Worm (Caenorhabditis elegans) whole organism, L4 larva: Measurements from ENCODE around the gene T26H5.8.

Experiments used
- F26F4.8 ChIP-seq: fragments of 200-800 bp; sonication (Bioruptor generic); conservative IDR thresholded peaks from 2 replicates; pipeline ENCODE4 v1.3.6; 2022; ENCODE audit warnings: missing genetic modification characterization, missing compliant biosample characterization
- F44E2.7 ChIP-seq: fragments of 200-800 bp; sonication (Bioruptor generic); IDR thresholded peaks from 2 replicates; pipeline ENCODE4 v2.1.2; 2022; ENCODE audit warnings: missing genetic modification characterization, missing compliant biosample characterization
- T26A8.4 ChIP-seq: fragments of 200-800 bp; sonication (Bioruptor generic); IDR thresholded peaks from 2 replicates; pipeline ENCODE4 v1.3.6; 2022; ENCODE audit warnings: missing genetic modification characterization, missing compliant biosample characterization
- Y48G9A.11 ChIP-seq: fragments of 200-800 bp; sonication (Bioruptor generic); IDR thresholded peaks from 2 replicates; pipeline ENCODE4 v1.3.6; 2022; ENCODE audit warnings: missing genetic modification reagents, missing genetic modification characterization, missing compliant biosample characterization
- Y75B8A.6 ChIP-seq: fragments of 200-800 bp; sonication (Bioruptor generic); IDR thresholded peaks from 2 replicates; pipeline ENCODE4 v1.3.6; 2022; ENCODE audit warnings: missing genetic modification reagents, missing genetic modification characterization, missing compliant biosample characterization
- ama-1 ChIP-seq: fragments of 150-350 bp; optimal IDR thresholded peaks from 2 replicates; lab custom pipeline; 2014; ENCODE audit warnings: inconsistent platforms, mixed read lengths
- ceh-82 ChIP-seq: sonication (generic microtip); optimal IDR thresholded peaks from 2 replicates; lab custom pipeline; 2017; ENCODE audit warnings: missing biosample characterization, missing genetic modification characterization
- daf-16 ChIP-seq, 3 experiments: sonication (generic microtip); optimal IDR thresholded peaks; 2 replicates each; lab custom pipeline; 2016 to 2017; ENCODE audit warnings: missing genetic modification characterization in 3 of 3, missing genetic modification reagents in 3 of 3, mild to moderate bottlenecking in 2 of 3, missing compliant biosample characterization in 2 of 3, missing biosample characterization in 1 of 3, moderate library complexity in 1 of 3
- dmd-6 ChIP-seq: fragments of 200-800 bp; sonication (Bioruptor generic); IDR thresholded peaks from 2 replicates; pipeline ENCODE4 v1.3.6; 2022; ENCODE audit warnings: missing genetic modification reagents, missing genetic modification characterization, missing compliant biosample characterization
- dmd-8 ChIP-seq: fragments of 200-800 bp; sonication (Bioruptor generic); IDR thresholded peaks from 2 replicates; pipeline ENCODE4 v1.3.6; 2022; ENCODE audit warnings: missing genetic modification characterization, missing compliant biosample characterization
- egl-43 ChIP-seq: fragments of 200-800 bp; sonication (Bioruptor generic); IDR thresholded peaks from 2 replicates; pipeline ENCODE4 v1.3.6; 2022; ENCODE audit warnings: missing genetic modification reagents, missing genetic modification characterization, missing compliant biosample characterization
- fkh-10 ChIP-seq: fragments of 150-350 bp; optimal IDR thresholded peaks from 2 replicates; lab custom pipeline; 2014; ENCODE audit warnings: missing biosample characterization, missing genetic modification reagents, missing genetic modification characterization
- fos-1 ChIP-seq: fragments of 150-350 bp; optimal IDR thresholded peaks from 2 replicates; lab custom pipeline; 2014; ENCODE audit warnings: missing biosample characterization, missing genetic modification characterization
- hif-1 ChIP-seq, 2 experiments: sonication (generic microtip); optimal IDR thresholded peaks; 2 replicates each; lab custom pipeline; 2016 to 2017; ENCODE audit warnings: missing compliant biosample characterization in 2 of 2, missing genetic modification characterization in 2 of 2, missing genetic modification reagents in 2 of 2, missing genotype in 2 of 2, mild to moderate bottlenecking in 1 of 2
- hlh-11 ChIP-seq: fragments of 200-800 bp; sonication (Bioruptor generic); optimal IDR thresholded peaks from 2 replicates; lab custom pipeline; 2018; ENCODE audit warnings: mild to moderate bottlenecking, missing genetic modification characterization, missing compliant biosample characterization
- jun-1 ChIP-seq: fragments of 150-350 bp; optimal IDR thresholded peaks from 2 replicates; lab custom pipeline; 2014; ENCODE audit warnings: missing biosample characterization, missing genetic modification reagents, missing genetic modification characterization
- lin-13 ChIP-seq: fragments of 150-350 bp; optimal IDR thresholded peaks from 2 replicates; lab custom pipeline; 2014; ENCODE audit warnings: missing biosample characterization, missing genetic modification reagents, missing genetic modification characterization
- lin-29 ChIP-seq: fragments of 200-800 bp; sonication (Bioruptor generic); IDR thresholded peaks from 2 replicates; pipeline ENCODE4 v1.3.6; 2022; ENCODE audit warnings: missing genetic modification reagents, missing genetic modification characterization, missing compliant biosample characterization
- lin-38 ChIP-seq: fragments of 200-800 bp; sonication (Bioruptor generic); IDR thresholded peaks from 2 replicates; pipeline ENCODE4 v1.3.6; 2022; ENCODE audit warnings: missing genetic modification reagents, missing genetic modification characterization, missing compliant biosample characterization
- lin-39 ChIP-seq: fragments of 150-350 bp; optimal IDR thresholded peaks from 2 replicates; lab custom pipeline; 2014; ENCODE audit warnings: missing biosample characterization, missing genetic modification reagents, missing genetic modification characterization
- mes-2 ChIP-seq: sonication (generic microtip); optimal IDR thresholded peaks from 2 replicates; lab custom pipeline; 2016; ENCODE audit warnings: missing genotype, mild to moderate bottlenecking, missing genetic modification characterization, missing compliant biosample characterization; ENCODE audit not compliant: poor library complexity, severe bottlenecking
- nhr-237 ChIP-seq: sonication (generic microtip); optimal IDR thresholded peaks from 2 replicates; lab custom pipeline; 2017; ENCODE audit warnings: missing biosample characterization, missing genetic modification characterization
- nhr-25 ChIP-seq: sonication (generic microtip); optimal IDR thresholded peaks from 2 replicates; lab custom pipeline; 2017; ENCODE audit warnings: missing genetic modification characterization, mild to moderate bottlenecking, missing compliant biosample characterization, antibody characterized with exemption, moderate library complexity, borderline replicate concordance; ENCODE audit not compliant: insufficient read depth
- nhr-42 ChIP-seq: fragments of 200-800 bp; sonication (Bioruptor generic); IDR thresholded peaks from 2 replicates; pipeline ENCODE4 v1.3.6; 2022; ENCODE audit warnings: missing genetic modification characterization, missing compliant biosample characterization
- nhr-48 ChIP-seq: sonication (generic microtip); optimal IDR thresholded peaks from 2 replicates; lab custom pipeline; 2016; ENCODE audit warnings: mild to moderate bottlenecking, missing genetic modification characterization, missing compliant biosample characterization
- spr-1 ChIP-seq: sonication (generic microtip); optimal IDR thresholded peaks from 2 replicates; lab custom pipeline; 2016; ENCODE audit warnings: mild to moderate bottlenecking, missing genetic modification characterization, missing compliant biosample characterization
- spr-3 ChIP-seq: fragments of 200-800 bp; sonication (Bioruptor generic); optimal IDR thresholded peaks from 2 replicates; lab custom pipeline; 2018; ENCODE audit warnings: mild to moderate bottlenecking, missing genetic modification characterization, missing compliant biosample characterization
- tag-97 ChIP-seq: fragments of 200-800 bp; sonication (Bioruptor generic); IDR thresholded peaks from 2 replicates; pipeline ENCODE4 v1.3.6; 2022; ENCODE audit warnings: missing genetic modification characterization, missing compliant biosample characterization
- unc-130 ChIP-seq: sonication (generic microtip); optimal IDR thresholded peaks from 2 replicates; lab custom pipeline; 2016; ENCODE audit warnings: missing genetic modification reagents, missing genetic modification characterization, missing compliant biosample characterization
- vab-7 ChIP-seq: fragments of 200-800 bp; sonication (Bioruptor generic); IDR thresholded peaks from 2 replicates; pipeline ENCODE4 v1.3.6; 2022; ENCODE audit warnings: missing genetic modification reagents, missing genetic modification characterization, missing compliant biosample characterization
- zfp-2 ChIP-seq: sonication (generic microtip); optimal IDR thresholded peaks from 2 replicates; lab custom pipeline; 2016; ENCODE audit warnings: mild to moderate bottlenecking, missing genetic modification characterization, missing compliant biosample characterization
- zip-2 ChIP-seq: fragments of 150-350 bp; optimal IDR thresholded peaks from 2 replicates; lab custom pipeline; 2014; ENCODE audit warnings: missing biosample characterization, missing genetic modification characterization
- ztf-11 ChIP-seq: fragments of 150-350 bp; optimal IDR thresholded peaks from 2 replicates; lab custom pipeline; 2014; ENCODE audit warnings: missing biosample characterization, missing genetic modification characterization

Gene T26H5.8

DNA sequence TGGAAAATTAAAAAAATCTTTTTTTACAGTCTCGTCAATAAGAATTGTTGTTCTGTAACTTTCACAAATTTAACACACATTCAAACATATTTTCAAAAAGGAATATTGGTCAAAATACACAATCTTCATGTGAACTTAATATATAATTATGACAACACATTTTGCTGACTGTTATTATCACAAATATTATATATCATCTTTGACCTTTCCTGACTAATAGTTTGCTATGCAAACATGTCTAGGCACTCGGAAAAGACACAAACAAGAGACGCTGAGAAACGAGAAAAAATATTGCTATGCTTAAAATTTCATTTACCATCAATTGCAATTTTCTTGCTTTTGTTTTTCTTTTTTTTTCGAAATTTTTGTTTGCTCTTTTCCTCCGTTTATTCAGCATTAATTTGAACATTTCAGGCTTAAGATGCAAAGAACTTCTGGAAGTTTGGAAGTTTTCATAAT, 30.6 kb downstream of the T26H5.8 start, which contains the start of gene fbxa-135:
Gene fbxa-135 (plus strand): TSS at position 409 of the 459 bp plus-strand sequence.
- TF ChIP-seq dmd-6 (GFP tag; lab: Robert Waterston, UW) (no peak), daf-16 (GFP tag; optimal IDR thresholded peaks at IDR 0.05; lab: Kevin White, UChicago) (no peak), daf-16 (tag; optimal IDR thresholded peaks at IDR 0.05; lab: Kevin White, UChicago) (peak; percentile 93), ama-1 (no peak), jun-1 (no peak)

DNA sequence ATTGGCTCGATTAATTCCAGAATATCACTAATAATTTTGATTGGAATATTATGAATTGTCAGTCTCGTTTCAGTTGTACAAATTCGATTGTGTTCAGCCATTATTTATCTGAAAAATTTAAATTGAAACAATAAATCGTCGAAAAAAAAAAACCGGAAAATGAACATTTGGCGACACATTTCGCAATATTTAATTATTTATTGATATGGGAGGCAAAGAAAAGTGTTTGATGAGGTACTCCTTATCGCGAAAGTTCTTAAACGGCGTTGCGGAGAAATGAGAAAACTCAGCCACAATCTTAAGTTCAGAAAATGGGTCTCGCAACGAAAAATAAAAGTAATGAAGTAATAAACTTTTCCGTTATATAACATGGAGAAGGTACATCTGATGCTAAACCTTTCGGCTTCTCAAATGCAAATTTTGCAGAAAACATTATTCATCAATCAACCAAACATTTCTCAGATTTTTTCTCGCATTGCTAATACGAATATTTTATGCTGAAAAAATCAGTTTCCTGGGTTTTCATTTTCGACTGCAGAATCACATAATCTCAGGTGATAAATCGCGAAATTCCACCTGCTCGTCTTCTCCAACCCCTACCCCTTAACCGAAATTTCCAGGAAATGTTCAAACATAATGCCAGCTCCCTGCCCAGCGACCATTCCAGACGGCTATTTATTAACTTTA, 32.7 kb downstream of the T26H5.8 start, which contains the start of the genes T06E6.15 and sri-7:
Gene T06E6.15 (minus strand): TSS at position 101 of the 687 bp plus-strand sequence.
Gene sri-7 (plus strand): TSS at position 637 of the 687 bp plus-strand sequence.
- TF ChIP-seq spr-1 (tag; lab: Kevin White, UChicago) = no peak
- no peak for TF ChIP-seq spr-3 (GFP tag; lab: Kevin White, UChicago)
- no peak for TF ChIP-seq dmd-8 (GFP tag; lab: Robert Waterston, UW)
- no peak for TF ChIP-seq mes-2 (tag; lab: Kevin White, UChicago)
- TF ChIP-seq egl-43 (GFP tag; lab: Robert Waterston, UW) = no peak
- no peak for TF ChIP-seq nhr-42 (GFP tag; lab: Robert Waterston, UW)
- no peak for TF ChIP-seq ceh-82 (tag; lab: Kevin White, UChicago)
- TF ChIP-seq vab-7 (GFP tag; lab: Robert Waterston, UW) = no peak
- no peak for TF ChIP-seq lin-39 (tag; lab: Kevin White, UChicago)
- no peak for TF ChIP-seq nhr-25 (tag; lab: Kevin White, UChicago)

DNA sequence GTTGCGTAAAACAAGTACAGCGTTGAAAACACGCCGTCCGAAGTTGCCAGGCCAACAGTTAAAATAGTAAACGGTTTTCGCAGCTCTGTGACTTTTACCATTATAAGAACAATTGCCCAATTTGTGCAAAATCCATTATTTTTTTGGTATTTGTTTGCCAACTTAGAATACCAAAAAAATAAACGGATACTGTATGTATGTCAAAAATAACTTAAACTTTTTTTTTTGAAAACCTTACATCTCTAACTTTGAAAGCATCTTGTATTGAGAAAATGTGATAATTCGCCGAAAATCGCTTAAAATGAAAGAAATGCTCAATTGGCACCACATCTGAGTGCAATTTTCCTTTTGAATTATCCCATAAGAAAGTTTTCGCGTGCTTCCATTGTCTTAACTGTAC, 33.8 kb downstream of the T26H5.8 start, which contains the start of gene fbxa-199:
Gene fbxa-199 (minus strand): TSS at position 101 of the 400 bp plus-strand sequence.
- TF ChIP-seq lin-29 (GFP tag; lab: Robert Waterston, UW) (no peak), F26F4.8 (no peak), fos-1 (tag; lab: Kevin White, UChicago) (no peak), lin-13 (GFP tag; lab: Kevin White, UChicago) (no peak)

DNA sequence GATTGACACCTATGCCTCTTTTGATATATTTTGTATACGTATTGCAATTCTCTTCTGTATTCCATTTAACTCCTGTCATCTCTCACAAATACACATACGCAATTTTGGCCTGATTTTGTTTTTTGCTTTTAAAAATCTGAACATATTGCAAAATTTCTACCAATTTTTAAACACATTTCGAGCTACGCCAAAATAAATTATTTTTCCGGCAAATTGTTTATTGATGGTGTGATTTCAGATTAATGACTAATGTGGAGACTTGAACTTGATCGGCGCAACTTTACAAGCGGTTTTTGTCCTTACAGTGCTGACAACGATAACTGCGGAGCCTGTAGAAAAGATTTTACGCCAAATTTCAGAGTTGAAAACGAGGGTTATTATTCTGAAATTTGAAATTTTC, 35.4 kb downstream of the T26H5.8 start:
- TF ChIP-seq hlh-11 = no peak
- no peak for TF ChIP-seq ceh-82 (tag; lab: Kevin White, UChicago)
- no peak for TF ChIP-seq hif-1 (tag; optimal IDR thresholded peaks at IDR 0.05; lab: Kevin White, UChicago)
- TF ChIP-seq nhr-237 (tag; lab: Kevin White, UChicago) = no peak
- no peak for TF ChIP-seq zfp-2 (tag; lab: Kevin White, UChicago)
- TF ChIP-seq fkh-10 = no peak
- no peak for TF ChIP-seq F44E2.7
- TF ChIP-seq zip-2 (tag; lab: Kevin White, UChicago) = no peak
- TF ChIP-seq nhr-25 (tag; lab: Kevin White, UChicago) = no peak

DNA sequence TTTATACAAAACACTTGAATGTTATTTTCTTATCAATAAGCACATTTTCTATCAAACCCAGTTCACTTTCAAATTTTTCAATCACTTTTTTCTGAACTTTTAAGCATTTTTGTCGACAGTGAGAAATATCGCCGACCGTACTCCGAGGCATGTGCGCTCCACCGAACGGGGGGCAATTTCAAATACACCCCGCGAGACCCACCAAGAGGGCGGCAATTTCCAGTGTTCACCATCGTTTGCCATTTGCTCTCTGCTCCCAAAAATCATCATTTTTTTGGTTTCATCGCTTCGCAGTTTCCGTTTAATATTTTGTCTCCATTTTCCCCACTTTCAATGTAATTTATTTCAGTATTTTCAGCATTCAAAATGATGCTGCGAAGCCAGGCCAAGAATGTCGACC, 37.2 kb downstream of the T26H5.8 start, which contains the start of gene cyb-3:
Gene cyb-3 (plus strand): TSS at position 350 of the 400 bp plus-strand sequence.
- no peak for TF ChIP-seq nhr-48
- TF ChIP-seq ztf-11 (tag; lab: Kevin White, UChicago) = no peak
- no peak for TF ChIP-seq daf-16 (GFP tag; optimal IDR thresholded peaks at IDR 0.05; lab: Kevin White, UChicago)
- no peak for TF ChIP-seq daf-16 (tag; optimal IDR thresholded peaks at IDR 0.05; lab: Kevin White, UChicago)
- TF ChIP-seq zfp-2 (tag; lab: Kevin White, UChicago) = no peak
- TF ChIP-seq lin-38 (GFP tag; lab: Robert Waterston, UW) = peak; percentile 90
- TF ChIP-seq unc-130 (GFP tag; lab: Kevin White, UChicago) = peak; percentile 30
- no peak for TF ChIP-seq Y75B8A.6 (GFP tag; lab: Robert Waterston, UW)
- no peak for TF ChIP-seq T26A8.4 (GFP tag; lab: Robert Waterston, UW)
- no peak for TF ChIP-seq tag-97
- TF ChIP-seq nhr-25 (tag; lab: Kevin White, UChicago) = no peak
- TF ChIP-seq ceh-82 (tag; lab: Kevin White, UChicago) = no peak
- 0 out of 2 replicates have a peak, but pooled peaks have one; percentile 32 for TF ChIP-seq Y48G9A.11 (GFP tag; lab: Robert Waterston, UW)
- TF ChIP-seq, all 104 proteins: peak for 3
